Worm (Caenorhabditis elegans): ENCODE data around the gene nac-3.

DNA sequence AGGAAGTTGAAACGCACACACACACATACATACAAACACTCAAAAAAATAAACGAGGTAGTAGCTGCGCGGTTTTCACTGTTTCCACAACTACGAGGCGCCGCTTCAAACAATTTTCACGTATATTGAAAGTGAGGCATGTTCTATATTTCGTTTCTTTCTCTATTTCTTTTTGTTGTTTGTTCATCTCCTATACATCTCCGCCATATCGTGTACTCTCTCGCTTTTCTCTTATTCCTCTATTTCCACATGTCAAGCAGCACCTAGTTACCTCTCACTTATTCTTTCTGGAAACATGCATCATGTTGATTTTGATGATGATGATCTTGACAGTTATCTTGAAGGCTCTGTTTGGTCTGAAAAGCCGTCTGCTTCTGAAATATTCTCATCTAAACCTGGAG, 15.8 kb upstream of the nac-3 start, which contains the start of gene ZK1128.7:
- TF ChIP-seq nhr-11 (tag; optimal IDR thresholded peaks at IDR 0.05), result no peak
- no peak for TF ChIP-seq ama-1 (optimal IDR thresholded peaks at IDR 0.05)
- no peak for TF ChIP-seq pha-4 (tag; optimal IDR thresholded peaks at IDR 0.05)
- TF ChIP-seq unc-86 (tag; optimal IDR thresholded peaks at IDR 0.05), result no peak
- TF ChIP-seq mec-3 (tag; optimal IDR thresholded peaks at IDR 0.05; ENCODE audit: borderline replicate concordance), result no peak
- TF ChIP-seq pag-3 (tag; optimal IDR thresholded peaks at IDR 0.05; ENCODE audit: borderline replicate concordance), result no peak
- TF ChIP-seq rnt-1 (tag; optimal IDR thresholded peaks at IDR 0.05), result no peak
- no peak for TF ChIP-seq ceh-6 (GFP tag; optimal IDR thresholded peaks at IDR 0.05)
- no peak for TF ChIP-seq syd-9 (tag; optimal IDR thresholded peaks at IDR 0.05)
- TF ChIP-seq tbx-2 (tag; optimal IDR thresholded peaks at IDR 0.05), result no peak
- no peak for TF ChIP-seq ceh-24 (tag; optimal IDR thresholded peaks at IDR 0.05)
- TF ChIP-seq nfya-1 (tag; optimal IDR thresholded peaks at IDR 0.05), result no peak
